Fruit fly (Drosophila melanogaster): ENCODE measurements around the gene alpha-Man-IIa.

Gene alpha-Man-IIa

dm6 chr3R:9408069-9408468 lies 4.3 kb upstream of the alpha-Man-IIa start, which contains the start of gene CG44261 (continued):
- no peak for TF ChIP-seq en (GFP tag; optimal IDR thresholded peaks at IDR 0.05)
- no peak for TF ChIP-seq esg (GFP tag; conservative IDR thresholded peaks at IDR 0.05)
- no peak for TF ChIP-seq Poxn (GFP tag; IDR thresholded peaks at IDR 0.05)
- no peak for TF ChIP-seq CG3838 (GFP tag; optimal IDR thresholded peaks at IDR 0.05)
- no peak for TF ChIP-seq lab (GFP tag; optimal IDR thresholded peaks at IDR 0.05)
- TF ChIP-seq pzg (GFP tag; optimal IDR thresholded peaks at IDR 0.05), result no peak

dm6 chr3R:9410182-9410581 lies 2.2 kb upstream of the alpha-Man-IIa start, which contains the start of gene betaTub85D:
betaTub85D (minus strand) TSS chr3R:9410282.
- no peak for TF ChIP-seq Bgb (GFP tag; IDR thresholded peaks at IDR 0.05; ENCODE audit: partially characterized antibody)
- no peak for TF ChIP-seq Sox102F (GFP tag; optimal IDR thresholded peaks at IDR 0.05)
- TF ChIP-seq Aef1 (GFP tag; IDR thresholded peaks at IDR 0.05), result no peak
- TF ChIP-seq NC2α (GFP tag; optimal IDR thresholded peaks at IDR 0.05), result no peak
- TF ChIP-seq pros (GFP tag; optimal IDR thresholded peaks at IDR 0.05), result no peak
- TF ChIP-seq CG2875 (GFP tag; optimal IDR thresholded peaks at IDR 0.05), result no peak
- no peak for TF ChIP-seq pfk (GFP tag; optimal IDR thresholded peaks at IDR 0.05)
- TF ChIP-seq ro (GFP tag; IDR thresholded peaks at IDR 0.05), result no peak
- TF ChIP-seq GATAe (GFP tag; conservative IDR thresholded peaks at IDR 0.05), result no peak
- TF ChIP-seq exex (tag; optimal IDR thresholded peaks at IDR 0.05), result no peak
- TF ChIP-seq CG17568 (GFP tag; optimal IDR thresholded peaks at IDR 0.05), result no peak
- no peak for TF ChIP-seq CG10543 (GFP tag; optimal IDR thresholded peaks at IDR 0.05)
- TF ChIP-seq CG9609 (GFP tag; optimal IDR thresholded peaks at IDR 0.05), result no peak
- TF ChIP-seq CG17328 (GFP tag; IDR thresholded peaks at IDR 0.05), result no peak
- no peak for TF ChIP-seq gcm (GFP tag; optimal IDR thresholded peaks at IDR 0.05)
- no peak for TF ChIP-seq Side (GFP tag; optimal IDR thresholded peaks at IDR 0.05)
- no peak for TF ChIP-seq CG14441 (GFP tag; IDR thresholded peaks at IDR 0.05)
- no peak for TF ChIP-seq CG14710 (tag; optimal IDR thresholded peaks at IDR 0.05)
- TF ChIP-seq fd102C (GFP tag; optimal IDR thresholded peaks at IDR 0.05), result no peak

dm6 chr3R:9416951-9417350 lies 4.6 kb downstream of the alpha-Man-IIa start:
- TF ChIP-seq CkIIα-i1 (GFP tag; IDR thresholded peaks at IDR 0.05) (no peak), CG9437 (GFP tag; optimal IDR thresholded peaks at IDR 0.05) (peak; percentile 56)

dm6 chr3R:9417577-9418334 lies 5.4 kb downstream of the alpha-Man-IIa start, which contains the start of gene ps:
ps (plus strand) TSS chr3R:9417940.
- TF ChIP-seq zf30C (GFP tag; optimal IDR thresholded peaks at IDR 0.05) (peak; percentile 19), CHES-1-like (GFP tag; optimal IDR thresholded peaks at IDR 0.05) (peak; percentile 22), wek (GFP tag; optimal IDR thresholded peaks at IDR 0.05) (peak; percentile 3), z (GFP tag; IDR thresholded peaks at IDR 0.05) (no peak), Hr51 (GFP tag; optimal IDR thresholded peaks at IDR 0.05) (peak in 1 of 2 experiments; percentile 0), bsh (GFP tag; optimal IDR thresholded peaks at IDR 0.05) (peak in 1 of 2 experiments; percentile 32), nerfin-1 (tag; optimal IDR thresholded peaks at IDR 0.05) (peak; percentile 98), Meics (GFP tag; optimal IDR thresholded peaks at IDR 0.05) (peak; percentile 17), Nf-YC (tag; optimal IDR thresholded peaks at IDR 0.05) (peak; percentile 26), CG12659 (GFP tag; optimal IDR thresholded peaks at IDR 0.05) (peak; percentile 12), CG1529 (GFP tag; optimal IDR thresholded peaks at IDR 0.05) (no peak), Dek (tag; optimal IDR thresholded peaks at IDR 0.05) (peak; percentile 21), tap (tag; optimal IDR thresholded peaks at IDR 0.05) (no peak), CG10543 (GFP tag; optimal IDR thresholded peaks at IDR 0.05) (peak; percentile 77), ems (GFP tag; optimal IDR thresholded peaks at IDR 0.05) (peak; percentile 8), mirr (GFP tag; optimal IDR thresholded peaks at IDR 0.05) (peak; percentile 35), Hand (GFP tag; optimal IDR thresholded peaks at IDR 0.05) (peak; percentile 31), YL-1 (GFP tag; optimal IDR thresholded peaks at IDR 0.05) (peak; percentile 6), Asciz (GFP tag; optimal IDR thresholded peaks at IDR 0.05) (peak; percentile 3)
